Fruit fly (Drosophila melanogaster): ENCODE data around the gene Trs33.

Gene Trs33

dm6 chr3R:15347822-15348221 lies 3.0 kb downstream of the Trs33 start, which contains the start of the genes CG42726 and CG42727:
Gene CG42726, plus strand, starts transcription at chr3R:15348048.
Gene CG42727, plus strand, starts transcription at chr3R:15348048.
- no peak for TF ChIP-seq CG17801 (GFP tag; optimal IDR thresholded peaks at IDR 0.05; ENCODE audit: partially characterized antibody)

- no peak for TF ChIP-seq CG17801 (GFP tag; optimal IDR thresholded peaks at IDR 0.05; ENCODE audit: partially characterized antibody)
Observed at dm6 chr3R:15346018-15346383, 4.8 kb downstream of the Trs33 start, which contains the start of the genes Surf4 and CG31301. Gene Surf4, minus strand, starts transcription at chr3R:15346176. Gene CG31301, plus strand, starts transcription at chr3R:15346205.

- TF ChIP-seq CG17801 (GFP tag; optimal IDR thresholded peaks at IDR 0.05; ENCODE audit: partially characterized antibody), result no peak
Observed at dm6 chr3R:15345198-15346017, 5.4 kb downstream of the Trs33 start.

DNA sequence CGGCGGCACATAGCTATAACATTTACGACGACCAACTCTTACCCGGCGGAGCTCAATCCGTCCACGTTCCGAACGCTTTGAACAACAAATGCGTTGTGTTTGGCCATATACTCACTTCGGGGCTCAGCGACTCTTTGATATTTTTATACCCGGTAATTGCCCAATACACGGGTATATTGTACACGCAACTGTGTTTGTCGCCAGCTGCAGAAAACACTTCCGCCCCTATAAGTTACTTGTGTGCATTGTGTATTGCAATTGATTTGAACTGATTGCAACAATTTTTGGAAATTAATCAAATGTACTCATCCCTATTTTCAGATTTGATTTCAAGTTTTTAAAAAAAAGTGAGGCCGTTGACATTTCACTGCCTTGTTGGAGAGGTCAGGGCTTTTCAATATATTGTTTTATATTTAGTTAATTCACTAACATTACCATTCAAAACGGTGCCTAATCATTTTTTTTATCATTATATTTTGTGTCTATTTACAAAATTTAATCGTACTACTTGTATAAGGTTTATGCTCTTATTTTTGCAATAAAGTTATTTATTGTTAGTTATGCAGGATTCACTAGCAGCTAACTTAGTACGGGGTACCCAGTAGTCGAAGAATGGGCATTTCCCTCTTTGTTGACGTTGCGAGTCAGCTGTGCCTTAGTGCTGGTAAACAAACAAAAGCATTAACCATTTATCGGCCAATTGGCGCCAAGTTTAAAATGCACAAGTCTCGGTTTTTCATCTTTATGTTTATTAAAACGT lies 7.7 kb downstream of the Trs33 start, which contains the start of gene Nagk:
Gene Nagk, minus strand, starts transcription at position 331 of the 760 bp plus-strand sequence.
- TF ChIP-seq CG17801 (GFP tag; optimal IDR thresholded peaks at IDR 0.05; ENCODE audit: partially characterized antibody), result peak; percentile 8

DNA sequence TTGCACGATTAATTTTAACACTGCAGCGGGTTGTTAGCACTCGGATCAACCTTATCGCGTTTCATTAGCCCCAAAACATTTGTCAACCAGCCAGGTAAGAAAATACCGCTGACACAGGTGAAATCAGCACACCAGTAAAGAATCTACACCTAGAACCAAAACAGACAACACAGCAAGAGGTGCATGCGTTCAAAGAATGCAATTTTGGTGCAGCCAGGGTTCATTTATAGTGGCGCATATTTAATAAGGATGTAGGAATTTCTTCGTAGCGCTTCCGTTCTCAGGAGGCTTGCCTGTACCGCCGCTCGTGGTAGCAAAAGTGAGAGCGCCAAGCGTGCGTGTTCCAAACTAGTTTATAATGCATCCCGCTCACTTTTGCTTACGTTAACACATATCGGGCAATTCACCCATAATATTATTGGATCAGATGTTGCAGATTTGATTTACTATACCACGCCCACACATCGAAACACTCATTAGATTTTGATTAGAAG lies 8.3 kb downstream of the Trs33 start:
- no peak for TF ChIP-seq CG17801 (GFP tag; optimal IDR thresholded peaks at IDR 0.05; ENCODE audit: partially characterized antibody)

DNA sequence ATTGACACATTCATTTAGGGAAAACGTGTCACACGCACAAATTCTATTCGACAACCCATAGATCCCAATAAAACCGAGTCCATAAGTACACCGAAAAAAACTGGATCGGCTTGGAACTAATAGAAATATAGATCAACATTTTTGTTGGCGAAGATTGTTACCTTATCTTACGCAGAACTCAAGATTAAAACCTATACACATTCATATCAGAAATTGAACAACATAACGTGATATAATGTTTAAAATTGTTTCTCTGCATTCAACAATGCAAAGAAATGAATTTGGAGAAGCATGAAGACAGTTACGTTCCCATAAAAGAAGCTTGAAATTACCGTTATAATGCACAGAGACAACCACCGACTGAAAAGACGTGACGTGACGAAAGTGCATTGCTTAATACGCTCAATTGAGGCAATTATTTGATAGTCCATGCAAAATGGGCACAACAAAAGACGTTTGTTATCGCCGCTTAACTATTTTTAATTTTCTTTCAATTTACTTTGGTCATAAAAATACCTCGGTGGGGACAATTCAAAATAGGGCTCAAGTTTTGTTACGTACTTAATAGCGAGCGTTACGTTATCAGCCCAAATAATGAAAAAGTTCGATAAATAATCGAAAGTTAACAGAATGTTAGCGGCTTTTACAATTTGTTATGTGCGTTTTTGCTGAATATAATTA lies 10.6 kb downstream of the Trs33 start, which contains the start of gene SerRS-m:
Gene SerRS-m, plus strand, starts transcription at position 616 of the 681 bp plus-strand sequence.
- no peak for TF ChIP-seq CG17801 (GFP tag; optimal IDR thresholded peaks at IDR 0.05; ENCODE audit: partially characterized antibody)

- no peak for TF ChIP-seq CG17801 (GFP tag; optimal IDR thresholded peaks at IDR 0.05; ENCODE audit: partially characterized antibody)
Observed at dm6 chr3R:15339111-15339510, 11.7 kb downstream of the Trs33 start.

DNA sequence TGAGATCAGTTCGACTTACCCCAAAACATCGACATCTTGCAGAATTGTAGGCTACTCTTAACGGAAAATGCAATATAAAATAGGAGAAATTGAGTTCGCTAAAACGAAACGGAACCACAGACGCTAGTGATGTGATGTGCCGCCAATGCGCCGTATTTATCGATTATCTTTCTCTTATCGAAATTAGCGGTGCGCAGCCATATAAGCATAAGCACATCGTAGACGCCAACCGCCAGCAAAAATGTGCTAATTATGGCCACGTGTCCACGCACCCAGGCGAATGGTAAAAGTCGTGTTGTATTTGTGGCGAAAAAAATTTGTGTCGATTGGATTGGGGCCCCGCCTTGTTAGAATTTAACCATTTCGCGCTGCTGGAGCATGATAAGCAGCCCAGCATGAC lies 17.8 kb downstream of the Trs33 start, which contains the start of the genes Fkbp39 and Cyfip:
Gene Fkbp39, minus strand, starts transcription at position 140 of the 400 bp plus-strand sequence.
Gene Cyfip, plus strand, starts transcription at position 273 of the 400 bp plus-strand sequence.
- peak; percentile 71 for TF ChIP-seq CG17801 (GFP tag; optimal IDR thresholded peaks at IDR 0.05; ENCODE audit: partially characterized antibody)

DNA sequence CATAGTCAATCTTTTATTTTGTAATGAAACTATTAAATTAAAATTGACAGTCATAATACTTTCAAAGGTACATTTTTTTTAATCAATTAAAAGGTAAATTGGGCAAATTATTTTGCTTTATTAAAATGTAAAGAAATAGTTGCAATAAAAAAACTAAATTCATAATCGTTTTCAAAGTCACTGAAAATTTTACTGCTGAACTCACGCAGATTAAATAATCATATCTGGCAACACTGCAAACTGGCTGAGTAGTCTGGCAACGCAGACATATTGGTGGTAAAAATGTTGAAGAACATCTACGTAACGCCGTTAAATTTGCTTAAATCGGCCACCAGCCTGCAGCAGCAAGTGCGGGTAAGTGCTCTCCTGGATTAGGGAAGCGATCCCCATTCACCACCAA lies 20.3 kb downstream of the Trs33 start, which contains the start of gene mRpL9:
Gene mRpL9, plus strand, starts transcription at position 267 of the 400 bp plus-strand sequence.
- no peak for TF ChIP-seq CG17801 (GFP tag; optimal IDR thresholded peaks at IDR 0.05; ENCODE audit: partially characterized antibody)

DNA sequence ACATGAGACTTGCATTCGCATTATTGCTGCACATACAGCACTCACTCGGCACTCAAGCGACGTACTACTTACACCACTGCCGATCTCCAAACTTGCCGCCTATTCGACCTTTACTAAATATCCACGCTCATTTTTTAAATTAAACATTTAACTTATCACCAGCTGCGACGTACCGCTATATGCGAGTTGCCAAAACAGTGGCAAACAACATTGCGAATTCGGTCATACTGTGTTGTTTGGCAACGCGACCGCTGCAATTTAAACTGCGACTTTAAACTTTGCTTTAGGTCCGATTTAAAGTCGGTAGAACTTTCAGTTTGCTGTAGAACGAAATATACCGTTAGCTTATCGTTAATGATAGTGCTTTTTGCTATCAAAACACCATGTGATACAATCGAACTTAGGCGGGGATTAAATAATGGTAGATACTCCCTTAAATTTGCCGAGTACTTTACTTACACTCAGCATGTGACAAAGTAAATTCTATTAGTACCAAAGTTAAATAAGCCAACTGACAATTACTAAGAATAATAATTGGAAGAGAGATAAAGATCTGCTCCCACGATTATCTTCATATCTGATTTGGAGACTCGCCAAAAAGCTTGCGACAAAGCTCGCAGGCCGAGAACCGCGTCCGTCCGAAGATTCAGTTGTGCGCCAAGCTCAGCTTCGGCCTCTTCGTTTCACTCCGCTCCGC lies 22.6 kb downstream of the Trs33 start, which contains the start of the genes CG6236 and ea:
Gene CG6236, minus strand, starts transcription at position 187 of the 697 bp plus-strand sequence.
Gene ea, plus strand, starts transcription at position 647 of the 697 bp plus-strand sequence.
- TF ChIP-seq CG17801 (GFP tag; optimal IDR thresholded peaks at IDR 0.05; ENCODE audit: partially characterized antibody), result no peak

- TF ChIP-seq CG17801 (GFP tag; optimal IDR thresholded peaks at IDR 0.05; ENCODE audit: partially characterized antibody), result no peak
Observed at dm6 chr3R:15320747-15321085, 30.1 kb downstream of the Trs33 start, which contains the start of gene ear. Gene ear, plus strand, starts transcription at chr3R:15320756.

DNA sequence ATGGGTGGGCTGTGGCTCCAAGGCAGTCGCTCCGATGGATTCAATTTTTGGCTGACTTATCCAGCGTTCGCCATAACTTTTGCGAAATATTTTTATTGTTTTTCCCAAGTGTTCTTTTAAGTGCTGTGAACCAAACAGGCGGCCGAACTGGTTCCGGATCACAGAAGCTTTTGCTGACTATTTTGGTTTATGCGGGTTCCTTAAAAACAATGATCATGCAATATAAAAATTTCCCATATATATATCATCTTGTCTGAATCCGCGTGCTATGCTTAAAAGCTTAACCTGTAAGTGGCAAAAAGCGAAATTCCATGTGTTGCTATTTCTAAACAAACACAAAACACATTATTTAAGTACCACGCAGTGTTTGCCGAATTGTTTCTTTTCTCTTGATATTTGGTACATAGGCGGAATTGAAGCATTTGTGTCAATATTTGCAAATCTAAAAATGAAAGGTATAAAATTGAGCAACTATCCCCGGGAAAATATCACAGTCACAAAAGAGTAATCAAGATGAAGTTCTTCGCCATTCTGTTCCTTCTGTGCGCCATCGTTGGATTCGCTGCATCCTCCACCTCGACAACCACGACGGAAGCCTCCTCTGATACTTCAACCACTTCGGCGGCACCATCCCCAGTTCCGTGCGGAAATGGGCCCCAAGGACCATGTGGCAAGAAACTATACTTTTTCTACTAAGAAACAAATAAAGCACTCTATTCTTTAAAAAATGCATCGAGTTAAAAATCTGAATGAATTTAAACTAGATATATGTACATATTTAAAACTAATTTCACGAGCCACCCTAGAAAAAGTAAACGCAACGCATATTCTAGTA lies 30.7 kb downstream of the Trs33 start, which contains the start of the genes CG6276 and CG44040:
Gene CG6276, minus strand, starts transcription at position 158 of the 835 bp plus-strand sequence.
Gene CG44040, plus strand, starts transcription at position 467 of the 835 bp plus-strand sequence.
- TF ChIP-seq CG17801 (GFP tag; optimal IDR thresholded peaks at IDR 0.05; ENCODE audit: partially characterized antibody), result peak; percentile 4

DNA sequence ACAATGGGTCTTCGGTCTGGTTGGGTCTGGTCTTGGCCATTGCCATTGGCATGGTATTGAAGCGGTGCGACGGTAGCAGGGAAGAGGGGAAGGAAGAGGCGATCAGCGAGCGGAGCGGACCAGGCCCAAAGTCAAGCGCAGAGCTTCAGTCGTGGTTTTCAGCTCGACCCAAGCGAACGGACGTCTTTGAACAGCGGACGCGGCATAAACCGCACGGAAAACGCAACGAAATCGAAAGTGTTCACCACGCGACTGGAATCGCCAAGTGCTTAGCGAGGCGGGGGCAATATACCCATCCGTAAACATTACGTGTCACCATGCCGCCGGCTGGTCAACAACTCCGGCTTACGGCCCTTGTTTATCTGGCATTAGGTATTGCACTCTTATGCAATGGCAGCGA lies 34.5 kb downstream of the Trs33 start, which contains the start of gene CG14866:
Gene CG14866, plus strand, starts transcription at position 146 of the 400 bp plus-strand sequence.
- TF ChIP-seq CG17801 (GFP tag; optimal IDR thresholded peaks at IDR 0.05; ENCODE audit: partially characterized antibody), result no peak

All from ovary, adult (tissue).